Fruit fly (Drosophila melanogaster): Measurements from ENCODE around the gene Mat89Ba.

Mat89Ba gene

dm6 chr3R:16263522-16264305 is 8.5 kb downstream of the Mat89Ba start, which contains the start of the genes bor and asun (continued):
- no peak for TF ChIP-seq prd (optimal IDR thresholded peaks at IDR 0.05)
- peak; percentile 41; the same call in 1 of the 3 replicates for TF ChIP-seq prd (GFP tag; IDR thresholded peaks at IDR 0.05)
- TF ChIP-seq CG12299 (tag; optimal IDR thresholded peaks at IDR 0.05): no peak
- TF ChIP-seq abd-A (tag; optimal IDR thresholded peaks at IDR 0.05): no peak
- TF ChIP-seq Stat92E (GFP tag; optimal IDR thresholded peaks at IDR 0.05): peak in 1 of 3 experiments; percentile 41
- peak; percentile 53 for TF ChIP-seq trem (tag; optimal IDR thresholded peaks at IDR 0.05)
- no peak for TF ChIP-seq CG2202 (tag; optimal IDR thresholded peaks at IDR 0.05)
- no peak for TF ChIP-seq CrebB (tag; optimal IDR thresholded peaks at IDR 0.05)
- no peak for TF ChIP-seq PHDP (tag; optimal IDR thresholded peaks at IDR 0.05)
- no peak for TF ChIP-seq CG12071 (GFP tag; optimal IDR thresholded peaks at IDR 0.05)
- no peak for TF ChIP-seq CG8089 (GFP tag; optimal IDR thresholded peaks at IDR 0.05)
- no peak for TF ChIP-seq Bdp1 (GFP tag; optimal IDR thresholded peaks at IDR 0.05)
- TF ChIP-seq CG12219 (GFP tag; optimal IDR thresholded peaks at IDR 0.05): no peak
- 0 out of 2 replicates have a peak, but pooled peaks have one; percentile 19 for TF ChIP-seq sob (GFP tag; IDR thresholded peaks at IDR 0.05)
- TF ChIP-seq Xbp1 (GFP tag; optimal IDR thresholded peaks at IDR 0.05): peak; percentile 19
- no peak for TF ChIP-seq pnt (GFP tag; optimal IDR thresholded peaks at IDR 0.05)
- TF ChIP-seq CG3163 (GFP tag; optimal IDR thresholded peaks at IDR 0.05): no peak
- peak; percentile 40 for TF ChIP-seq Myb (GFP tag; optimal IDR thresholded peaks at IDR 0.05)
- TF ChIP-seq CG30431 (GFP tag; optimal IDR thresholded peaks at IDR 0.05): no peak
- no peak for TF ChIP-seq fru (optimal IDR thresholded peaks at IDR 0.05)
- TF ChIP-seq esg (GFP tag; conservative IDR thresholded peaks at IDR 0.05): no peak
- no peak for TF ChIP-seq sens-2 (GFP tag; IDR thresholded peaks at IDR 0.05)
- no peak for TF ChIP-seq ash1 (GFP tag; optimal IDR thresholded peaks at IDR 0.05)
- no peak for TF ChIP-seq eyg (GFP tag; optimal IDR thresholded peaks at IDR 0.05)
- peak; percentile 28 for TF ChIP-seq CG17829 (tag; optimal IDR thresholded peaks at IDR 0.05)
- peak; percentile 59 for TF ChIP-seq Fer1 (GFP tag; optimal IDR thresholded peaks at IDR 0.05)
- no peak for TF ChIP-seq CG15073 (GFP tag; optimal IDR thresholded peaks at IDR 0.05)
- peak; percentile 47 for TF ChIP-seq CG10267 (tag; optimal IDR thresholded peaks at IDR 0.05)
- no peak for TF ChIP-seq Poxn (GFP tag; IDR thresholded peaks at IDR 0.05)
- no peak for TF ChIP-seq CG12769 (tag; optimal IDR thresholded peaks at IDR 0.05)
- TF ChIP-seq usp (GFP tag; optimal IDR thresholded peaks at IDR 0.05): no peak
- no peak for TF ChIP-seq Hr3 (GFP tag; optimal IDR thresholded peaks at IDR 0.05)
- no peak for TF ChIP-seq org-1 (GFP tag; optimal IDR thresholded peaks at IDR 0.05)
- no peak for TF ChIP-seq dati (GFP tag; IDR thresholded peaks at IDR 0.05)
- TF ChIP-seq dan (GFP tag; IDR thresholded peaks at IDR 0.05): no peak
- no peak for TF ChIP-seq gem (tag; optimal IDR thresholded peaks at IDR 0.05)
- no peak for TF ChIP-seq eve (GFP tag; optimal IDR thresholded peaks at IDR 0.05)
- TF ChIP-seq ind (GFP tag; optimal IDR thresholded peaks at IDR 0.05): no peak
- TF ChIP-seq maf-S (GFP tag; optimal IDR thresholded peaks at IDR 0.05): no peak
- TF ChIP-seq MBD-R2 (GFP tag; IDR thresholded peaks at IDR 0.05): 0 out of 2 replicates have a peak, but pooled peaks have one; percentile 55
- TF ChIP-seq chinmo (GFP tag; IDR thresholded peaks at IDR 0.05; ENCODE audit: partially characterized antibody): peak; percentile 65; the same call in 1 of the 4 replicates
- no peak for TF ChIP-seq seq (GFP tag; IDR thresholded peaks at IDR 0.05)
- no peak for TF ChIP-seq chn (GFP tag; optimal IDR thresholded peaks at IDR 0.05)
- TF ChIP-seq Meics (GFP tag; optimal IDR thresholded peaks at IDR 0.05): no peak
- no peak for TF ChIP-seq lab (GFP tag; optimal IDR thresholded peaks at IDR 0.05)
- TF ChIP-seq pros (GFP tag; optimal IDR thresholded peaks at IDR 0.05): no peak
- no peak for TF ChIP-seq pum (GFP tag; optimal IDR thresholded peaks at IDR 0.05)
- no peak for TF ChIP-seq Hmx (GFP tag; optimal IDR thresholded peaks at IDR 0.05)
- peak; percentile 19 for TF ChIP-seq dmrt11E (tag; optimal IDR thresholded peaks at IDR 0.05)
- no peak for TF ChIP-seq pan (optimal IDR thresholded peaks at IDR 0.05)
- no peak for TF ChIP-seq pan (GFP tag; optimal IDR thresholded peaks at IDR 0.05 in 1 of 2, IDR thresholded peaks at IDR 0.05 in 1 of 2)
